Fruit fly (Drosophila melanogaster) whole organism, embryonic: Measurements from ENCODE around the gene CG13081.

Experiments used
- Ada2b ChIP-seq: fragments of 200-800 bp; sonication (Bioruptor generic); IDR thresholded peaks from 2 replicates; pipeline ENCODE4 v1.3.6; 2022; ENCODE audit warnings: missing biosample characterization, missing genetic modification characterization
- CG11504 ChIP-seq: fragments of 200-800 bp; sonication (Bioruptor generic); optimal IDR thresholded peaks from 3 replicates; lab custom pipeline; 2019; ENCODE audit warnings: missing biosample characterization, mild to moderate bottlenecking, missing genetic modification characterization, moderate library complexity
- CG12104 ChIP-seq: fragments of 200-800 bp; sonication (Bioruptor generic); optimal IDR thresholded peaks from 3 replicates; lab custom pipeline; 2016; ENCODE audit warnings: missing biosample characterization, missing genetic modification characterization
- CG12219 ChIP-seq: fragments of 200-800 bp; sonication (Bioruptor generic); optimal IDR thresholded peaks from 3 replicates; lab custom pipeline; 2018; ENCODE audit warnings: missing biosample characterization, mild to moderate bottlenecking, missing genetic modification characterization
- CG17912 ChIP-seq: fragments of 200-800 bp; sonication (Bioruptor generic); optimal IDR thresholded peaks from 2 replicates; lab custom pipeline; 2018; ENCODE audit warnings: missing biosample characterization, mild to moderate bottlenecking, missing genetic modification characterization
- CG2678 ChIP-seq: fragments of 200-800 bp; sonication (Bioruptor generic); optimal IDR thresholded peaks from 3 replicates; lab custom pipeline; 2019; ENCODE audit warnings: missing biosample characterization, mild to moderate bottlenecking, missing genetic modification characterization, moderate library complexity
- CG2712 ChIP-seq: fragments of 200-800 bp; optimal IDR thresholded peaks from 3 replicates; lab custom pipeline; 2019; ENCODE audit warnings: missing biosample characterization, mild to moderate bottlenecking, missing genetic modification characterization, moderate library complexity
- CG2875 ChIP-seq: fragments of 200-800 bp; sonication (Bioruptor generic); optimal IDR thresholded peaks from 2 replicates; lab custom pipeline; 2017; ENCODE audit warnings: missing biosample characterization, mild to moderate bottlenecking, missing genetic modification characterization, missing genetic modification reagents
- CG31388 ChIP-seq: fragments of 200-800 bp; sonication (Bioruptor generic); optimal IDR thresholded peaks from 2 replicates; lab custom pipeline; 2016; ENCODE audit warnings: missing biosample characterization, missing genetic modification characterization
- CG32772 ChIP-seq: fragments of 200-800 bp; sonication (Bioruptor generic); IDR thresholded peaks from 2 replicates; pipeline ENCODE4 v1.3.6; 2022; ENCODE audit warnings: missing biosample characterization, missing genetic modification characterization
- CG33557 ChIP-seq: fragments of 200-800 bp; sonication (Bioruptor generic); optimal IDR thresholded peaks from 2 replicates; lab custom pipeline; 2019; ENCODE audit warnings: missing biosample characterization, mild to moderate bottlenecking, missing genetic modification characterization, moderate library complexity
- CG4328 ChIP-seq: fragments of 200-800 bp; sonication (Bioruptor generic); optimal IDR thresholded peaks from 3 replicates; lab custom pipeline; 2017; ENCODE audit warnings: missing biosample characterization, missing genetic modification reagents, missing genetic modification characterization
- CG4360 ChIP-seq: fragments of 200-800 bp; sonication (Bioruptor generic); IDR thresholded peaks from 2 replicates; pipeline ENCODE4 v1.3.6; 2022; ENCODE audit warnings: missing biosample characterization, missing genetic modification characterization
- CG4854 ChIP-seq: fragments of 200-800 bp; sonication (Bioruptor generic); optimal IDR thresholded peaks from 2 replicates; lab custom pipeline; 2016; ENCODE audit warnings: missing biosample characterization, missing genetic modification characterization, inconsistent platforms
- CG6854 ChIP-seq: fragments of 200-800 bp; sonication (Bioruptor generic); optimal IDR thresholded peaks from 3 replicates; lab custom pipeline; 2017; ENCODE audit warnings: missing biosample characterization, mild to moderate bottlenecking, missing genetic modification characterization
- CG7786 ChIP-seq: fragments of 200-800 bp; sonication (Bioruptor generic); optimal IDR thresholded peaks from 2 replicates; lab custom pipeline; 2016; ENCODE audit warnings: missing biosample characterization, missing genetic modification characterization
- CG7928 ChIP-seq: fragments of 200-800 bp; sonication (Bioruptor generic); optimal IDR thresholded peaks from 2 replicates; lab custom pipeline; 2017; ENCODE audit warnings: missing biosample characterization, mild to moderate bottlenecking, missing genetic modification characterization
- CG8359 ChIP-seq: fragments of 200-800 bp; sonication (Bioruptor generic); optimal IDR thresholded peaks from 2 replicates; lab custom pipeline; 2017; ENCODE audit warnings: missing biosample characterization, mild to moderate bottlenecking, missing genetic modification characterization, borderline replicate concordance
- CG8944 ChIP-seq: fragments of 200-800 bp; sonication (Bioruptor generic); optimal IDR thresholded peaks from 3 replicates; lab custom pipeline; 2016; ENCODE audit warnings: missing biosample characterization, missing genetic modification characterization
- CG9609 ChIP-seq: fragments of 200-800 bp; sonication (Bioruptor generic); optimal IDR thresholded peaks from 3 replicates; lab custom pipeline; 2016; ENCODE audit warnings: missing biosample characterization, missing genetic modification characterization
- CHES-1-like ChIP-seq: fragments of 200-800 bp; sonication (Bioruptor generic); optimal IDR thresholded peaks from 2 replicates; lab custom pipeline; 2016; ENCODE audit warnings: missing biosample characterization, missing genetic modification characterization
- Chrac-16 ChIP-seq: fragments of 200-800 bp; sonication (Bioruptor generic); optimal IDR thresholded peaks from 3 replicates; lab custom pipeline; 2016; ENCODE audit warnings: missing biosample characterization, missing genetic modification characterization
- CoRest ChIP-seq: fragments of 200-800 bp; sonication (Bioruptor generic); optimal IDR thresholded peaks from 3 replicates; lab custom pipeline; 2018; ENCODE audit warnings: missing biosample characterization, mild to moderate bottlenecking, missing genetic modification characterization, moderate library complexity
- Dfd ChIP-seq, 2 experiments: fragments of >200 bp; optimal IDR thresholded peaks; 2 replicates each; lab custom pipeline; 2017; ENCODE audit warnings: missing biosample characterization in 2 of 2, missing genetic modification characterization in 2 of 2
- Dip3 ChIP-seq: fragments of 200-800 bp; sonication (Bioruptor generic); optimal IDR thresholded peaks from 3 replicates; lab custom pipeline; 2016; ENCODE audit warnings: missing biosample characterization, missing genetic modification characterization
- ERR ChIP-seq: fragments of 200-800 bp; sonication (Bioruptor generic); optimal IDR thresholded peaks from 2 replicates; lab custom pipeline; 2016; ENCODE audit warnings: missing biosample characterization, missing genetic modification characterization
- Eip74EF ChIP-seq, 2 experiments: fragments of 200-800 bp in 1 of 2; fragments of >200 bp in 1 of 2; sonication (Bioruptor generic) in 1 of 2; optimal IDR thresholded peaks; 2 replicates each; lab custom pipeline; 2017 to 2019; ENCODE audit warnings: missing biosample characterization in 2 of 2, missing genetic modification characterization in 2 of 2, mild to moderate bottlenecking in 1 of 2, moderate library complexity in 1 of 2
- Fer2 ChIP-seq: fragments of 200-800 bp; sonication (Bioruptor generic); optimal IDR thresholded peaks from 2 replicates; lab custom pipeline; 2018; ENCODE audit warnings: missing biosample characterization, mild to moderate bottlenecking, missing genetic modification characterization, moderate library complexity
- HLH4C ChIP-seq: fragments of 200-800 bp; sonication (Bioruptor generic); IDR thresholded peaks from 3 replicates; pipeline ENCODE4 v1.3.6; 2022; ENCODE audit warnings: missing biosample characterization, missing genetic modification characterization; ENCODE audit not compliant: partially characterized antibody
- Hand ChIP-seq: fragments of 200-800 bp; sonication (Bioruptor generic); optimal IDR thresholded peaks from 2 replicates; lab custom pipeline; 2017; ENCODE audit warnings: mild to moderate bottlenecking, missing biosample characterization, missing genetic modification reagents, missing genetic modification characterization
- Hey ChIP-seq: fragments of 200-800 bp; sonication (Bioruptor generic); optimal IDR thresholded peaks from 3 replicates; lab custom pipeline; 2018; ENCODE audit warnings: missing biosample characterization, mild to moderate bottlenecking, missing genetic modification characterization
- HmgD ChIP-seq: fragments of 200-800 bp; sonication (Bioruptor generic); optimal IDR thresholded peaks from 3 replicates; lab custom pipeline; 2016; ENCODE audit warnings: missing biosample characterization, missing genetic modification characterization
- NC2α ChIP-seq: fragments of 200-800 bp; sonication (Bioruptor generic); optimal IDR thresholded peaks from 2 replicates; lab custom pipeline; 2016; ENCODE audit warnings: missing biosample characterization, missing genetic modification characterization
- NK7.1 ChIP-seq: fragments of 200-800 bp; sonication (Bioruptor generic); optimal IDR thresholded peaks from 3 replicates; lab custom pipeline; 2016; ENCODE audit warnings: missing biosample characterization, missing genetic modification characterization
- NfI ChIP-seq: fragments of 200-800 bp; sonication (Bioruptor generic); optimal IDR thresholded peaks from 3 replicates; lab custom pipeline; 2018; ENCODE audit warnings: missing biosample characterization, mild to moderate bottlenecking, missing genetic modification characterization, moderate library complexity
- Oli ChIP-seq: fragments of 200-800 bp; sonication (Bioruptor generic); optimal IDR thresholded peaks from 2 replicates; lab custom pipeline; 2018; ENCODE audit warnings: missing biosample characterization, mild to moderate bottlenecking, missing genetic modification characterization, moderate library complexity
- Spps ChIP-seq: fragments of 200-800 bp; sonication (Bioruptor generic); optimal IDR thresholded peaks from 2 replicates; lab custom pipeline; 2018; ENCODE audit warnings: missing biosample characterization, mild to moderate bottlenecking, missing genetic modification characterization
- dan ChIP-seq: fragments of 200-800 bp; sonication (Bioruptor generic); IDR thresholded peaks from 2 replicates; pipeline ENCODE4 v1.3.6; 2022; ENCODE audit warnings: missing biosample characterization, missing genetic modification characterization
- emc ChIP-seq: fragments of 200-800 bp; sonication (Bioruptor generic); optimal IDR thresholded peaks from 2 replicates; lab custom pipeline; 2016; ENCODE audit warnings: missing biosample characterization, missing genetic modification characterization
- grn ChIP-seq: fragments of 200-800 bp; sonication (Bioruptor generic); optimal IDR thresholded peaks from 3 replicates; lab custom pipeline; 2017; ENCODE audit warnings: missing biosample characterization, missing genetic modification characterization
- hbn ChIP-seq: fragments of 200-800 bp; sonication (Bioruptor generic); IDR thresholded peaks from 2 replicates; pipeline ENCODE4 v1.3.6; 2022; ENCODE audit warnings: missing biosample characterization, missing genetic modification characterization; ENCODE audit not compliant: partially characterized antibody
- hth ChIP-seq: fragments of >200 bp; optimal IDR thresholded peaks from 2 replicates; lab custom pipeline; 2017; ENCODE audit warnings: inconsistent platforms
- ken ChIP-seq: fragments of 200-800 bp; sonication (Bioruptor generic); IDR thresholded peaks from 3 replicates; pipeline ENCODE4 v1.3.6; 2022; ENCODE audit warnings: missing biosample characterization, missing genetic modification characterization
- onecut ChIP-seq: fragments of 200-800 bp; sonication (Bioruptor generic); IDR thresholded peaks from 2 replicates; pipeline ENCODE4 v1.3.6; 2022; ENCODE audit warnings: missing biosample characterization, missing genetic modification characterization
- pfk ChIP-seq: fragments of 200-800 bp; sonication (Bioruptor generic); optimal IDR thresholded peaks from 2 replicates; lab custom pipeline; 2018; ENCODE audit warnings: missing biosample characterization, mild to moderate bottlenecking, missing genetic modification characterization, moderate library complexity
- seq ChIP-seq: fragments of 200-800 bp; sonication (Bioruptor generic); IDR thresholded peaks from 2 replicates; pipeline ENCODE4 v1.3.6; 2022; ENCODE audit warnings: missing biosample characterization, missing genetic modification characterization
- tin ChIP-seq: fragments of 200-800 bp; sonication (Bioruptor generic); optimal IDR thresholded peaks from 3 replicates; lab custom pipeline; 2016; ENCODE audit warnings: missing biosample characterization, missing genetic modification characterization
- vvl ChIP-seq: fragments of 200-800 bp; sonication (Bioruptor generic); IDR thresholded peaks from 2 replicates; pipeline ENCODE4 v1.3.6; 2022; ENCODE audit warnings: missing biosample characterization, missing genetic modification characterization
- z ChIP-seq: fragments of 200-800 bp; sonication (Bioruptor generic); IDR thresholded peaks from 3 replicates; pipeline ENCODE4 v1.3.6; 2022; ENCODE audit warnings: missing biosample characterization, missing genetic modification characterization
- zfh1 ChIP-seq: fragments of 200-800 bp; sonication (Bioruptor generic); IDR thresholded peaks from 3 replicates; pipeline ENCODE4 v1.3.6; 2022; ENCODE audit warnings: missing biosample characterization, missing genetic modification characterization
- zfh2 ChIP-seq: fragments of 200-800 bp; sonication (Bioruptor generic); optimal IDR thresholded peaks from 2 replicates; lab custom pipeline; 2016; ENCODE audit warnings: missing biosample characterization, missing genetic modification characterization

Gene CG13081

dm6 chr2L:19582185-19582584 lies 41.8 kb downstream of the CG13081 start, which contains the start of gene Hakai (continued):
- TF ChIP-seq CG2678, result peak; percentile 45
- no peak for TF ChIP-seq CG8359 (GFP tag; lab: Kevin White, UChicago)
- no peak for TF ChIP-seq CG4360 (GFP tag; lab: Robert Waterston, UW)
- TF ChIP-seq CG12219 (GFP tag; lab: Kevin White, UChicago), result no peak
- TF ChIP-seq pfk, result no peak
- peak; percentile 68; the same call in 2 of the 3 replicates for TF ChIP-seq zfh1 (GFP tag; lab: Robert Waterston, UW)
- no peak for TF ChIP-seq hth (lab: Kevin White, UChicago)
- TF ChIP-seq CG4854 (GFP tag; lab: Kevin White, UChicago), result no peak
- TF ChIP-seq CG7786 (GFP tag; lab: Kevin White, UChicago), result peak; percentile 49
- peak in 1 of 2 experiments; percentile 12 for TF ChIP-seq Dfd (GFP tag; optimal IDR thresholded peaks at IDR 0.05; lab: Kevin White, UChicago)
- no peak for TF ChIP-seq CG17912
- 0 out of 2 replicates have a peak, but pooled peaks have one; percentile 44 for TF ChIP-seq hbn
- TF ChIP-seq CoRest (tag; lab: Kevin White, UChicago), result peak; percentile 74
- peak; percentile 56; the same call in 1 of the 2 replicates for TF ChIP-seq CG32772 (GFP tag; lab: Robert Waterston, UW)
- peak; percentile 64 for TF ChIP-seq CG9609
- TF ChIP-seq ERR (GFP tag; lab: Kevin White, UChicago), result peak; percentile 52
- TF ChIP-seq CG11504 (tag; lab: Kevin White, UChicago), result peak; percentile 55
- no peak for TF ChIP-seq dan (GFP tag; lab: Robert Waterston, UW)
- TF ChIP-seq CG8944 (GFP tag; lab: Kevin White, UChicago), result peak; percentile 56
- no peak for TF ChIP-seq z (GFP tag; lab: Robert Waterston, UW)
- peak; percentile 47 for TF ChIP-seq CG2712 (tag; lab: Kevin White, UChicago)
- peak; percentile 41; the same call in 1 of the 2 replicates for TF ChIP-seq onecut (GFP tag; lab: Robert Waterston, UW)
- TF ChIP-seq zfh2, result peak; percentile 67
- TF ChIP-seq vvl (GFP tag; lab: Robert Waterston, UW), result peak; percentile 68
- no peak for TF ChIP-seq Hey (tag; lab: Kevin White, UChicago)
- TF ChIP-seq NK7.1 (GFP tag; lab: Kevin White, UChicago), result peak; percentile 62
- peak; percentile 70 for TF ChIP-seq tin (GFP tag; lab: Kevin White, UChicago)
- TF ChIP-seq Spps (tag; lab: Kevin White, UChicago), result no peak
- 0 out of 3 replicates have a peak, but pooled peaks have one; percentile 38 for TF ChIP-seq HLH4C (GFP tag; lab: Robert Waterston, UW)
- TF ChIP-seq CG4328 (GFP tag; lab: Kevin White, UChicago), result peak; percentile 33
- TF ChIP-seq HmgD (GFP tag; lab: Kevin White, UChicago), result peak; percentile 13
- peak; percentile 16 for TF ChIP-seq Oli (tag; lab: Kevin White, UChicago)
- TF ChIP-seq Fer2, result peak; percentile 24
- TF ChIP-seq Ada2b (GFP tag; lab: Robert Waterston, UW), result peak; percentile 52; the same call in 1 of the 2 replicates
- no peak for TF ChIP-seq Hand
- no peak for TF ChIP-seq CG31388 (GFP tag; lab: Kevin White, UChicago)
- peak; percentile 97 for TF ChIP-seq CG7928 (GFP tag; lab: Kevin White, UChicago)
- no peak for TF ChIP-seq CG6854 (GFP tag; lab: Kevin White, UChicago)
- no peak for TF ChIP-seq CG2875 (GFP tag; lab: Kevin White, UChicago)
- no peak for TF ChIP-seq grn (GFP tag; lab: Kevin White, UChicago)
- peak; percentile 65 for TF ChIP-seq Dip3
- peak; percentile 2 for TF ChIP-seq NfI
- TF ChIP-seq seq (GFP tag; lab: Robert Waterston, UW), result peak; percentile 30; the same call in 1 of the 2 replicates
- TF ChIP-seq CG12104 (GFP tag; lab: Kevin White, UChicago), result no peak
- TF ChIP-seq Chrac-16 (GFP tag; lab: Kevin White, UChicago), result peak; percentile 57
- TF ChIP-seq CG33557, result no peak
- TF ChIP-seq NC2α (GFP tag; lab: Kevin White, UChicago), result peak; percentile 52
- TF ChIP-seq Eip74EF (GFP tag; optimal IDR thresholded peaks at IDR 0.05; lab: Kevin White, UChicago), result no peak
- peak; percentile 35 for TF ChIP-seq emc (GFP tag; lab: Kevin White, UChicago)
- peak; percentile 77 for TF ChIP-seq CHES-1-like (GFP tag; lab: Kevin White, UChicago)
- peak; percentile 62 for TF ChIP-seq ken (GFP tag; lab: Robert Waterston, UW)
